Worm (Caenorhabditis elegans) whole organism, young adult: ENCODE results near the gene Y57G11C.43.

Source experiments
- Y53F4B.3 ChIP-seq: fragments of 200-800 bp; sonication (Bioruptor generic); IDR thresholded peaks from 2 replicates; pipeline ENCODE4 v1.3.6; 2022; ENCODE audit warnings: missing genetic modification reagents, missing genetic modification characterization, missing compliant biosample characterization
- ama-1 ChIP-seq, 3 experiments: fragments of 150-350 bp in 1 of 3; sonication (generic microtip) in 2 of 3; optimal IDR thresholded peaks; 2 replicates each; lab custom pipeline; 2014 to 2018; ENCODE audit warnings: missing biosample characterization in 2 of 3, missing genetic modification characterization in 2 of 3, missing genetic modification reagents in 2 of 3
- him-1 ChIP-seq: sonication (generic microtip); optimal IDR thresholded peaks from 2 replicates; lab custom pipeline; 2016; ENCODE audit warnings: missing genotype, missing genetic modification reagents, missing genetic modification characterization, missing compliant biosample characterization
- lin-35 ChIP-seq, 3 experiments: fragments of 150-350 bp in 2 of 3; sonication (generic microtip) in 1 of 3; optimal IDR thresholded peaks; 2 replicates each; lab custom pipeline; 2014 to 2018; ENCODE audit warnings: missing biosample characterization in 3 of 3, missing genetic modification characterization in 3 of 3, missing genetic modification reagents in 3 of 3
- madf-3 ChIP-seq: fragments of 200-800 bp; sonication (Bioruptor generic); IDR thresholded peaks from 2 replicates; pipeline ENCODE4 v1.3.6; 2022; ENCODE audit warnings: missing genetic modification reagents, missing genetic modification characterization, missing compliant biosample characterization
- mes-4 ChIP-seq: sonication (generic microtip); optimal IDR thresholded peaks from 2 replicates; lab custom pipeline; 2016; ENCODE audit warnings: missing genotype, missing genetic modification characterization, missing compliant biosample characterization
- pha-4 ChIP-seq: fragments of 150-350 bp; sonication (generic microtip); optimal IDR thresholded peaks from 2 replicates; lab custom pipeline; 2014; ENCODE audit warnings: missing biosample characterization, missing genetic modification reagents, missing genetic modification characterization
- sea-2 ChIP-seq: fragments of 200-800 bp; sonication (Bioruptor generic); IDR thresholded peaks from 2 replicates; pipeline ENCODE4 v1.3.6; 2022; ENCODE audit warnings: missing genetic modification characterization, missing compliant biosample characterization
- tlf-1 ChIP-seq: fragments of 200-800 bp; sonication (Bioruptor generic); optimal IDR thresholded peaks from 2 replicates; lab custom pipeline; 2018; ENCODE audit warnings: mild to moderate bottlenecking, missing genetic modification characterization, missing compliant biosample characterization

- no peak for TF ChIP-seq him-1 (tag; lab: Kevin White, UChicago)
- no peak for TF ChIP-seq sea-2 (GFP tag; lab: Robert Waterston, UW)
- no peak for TF ChIP-seq madf-3 (GFP tag; lab: Robert Waterston, UW)
- no peak for TF ChIP-seq ama-1 (optimal IDR thresholded peaks at IDR 0.05; lab: Kevin White, UChicago)
- no peak for TF ChIP-seq ama-1 (GFP tag; optimal IDR thresholded peaks at IDR 0.05; lab: Kevin White, UChicago)
- TF ChIP-seq pha-4 (tag; lab: Kevin White, UChicago), result no peak
- TF ChIP-seq Y53F4B.3 (GFP tag; lab: Robert Waterston, UW), result no peak
- no peak for TF ChIP-seq mes-4
- TF ChIP-seq lin-35 (GFP tag; optimal IDR thresholded peaks at IDR 0.05; lab: Kevin White, UChicago), result no peak
- TF ChIP-seq tlf-1 (GFP tag; lab: Kevin White, UChicago), result no peak
These were observed 3.9 kb upstream of the Y57G11C.43 start, which contains the start of gene Y57G11C.5 for ce11 chrIV:14765336-14765735.
